Fruit fly (Drosophila melanogaster) whole organism, pupa: ENCODE measurements around the gene CG12239.

Experiments
- Snoo ChIP-seq: fragments of 200-800 bp; sonication (Bioruptor generic); optimal IDR thresholded peaks from 3 replicates; lab custom pipeline; 2017; ENCODE audit warnings: missing biosample characterization, mild to moderate bottlenecking, missing genetic modification characterization, inconsistent platforms
- rn ChIP-seq: fragments of 200-800 bp; sonication (Bioruptor generic); IDR thresholded peaks from 2 replicates; pipeline ENCODE4 v1.3.6; 2022; ENCODE audit warnings: missing biosample characterization, missing genetic modification characterization

- TF ChIP-seq rn (GFP tag; lab: Robert Waterston, UW) (no peak), Snoo (tag; lab: Kevin White, UChicago) (no peak)
These were observed 23.2 kb upstream of the CG12239 start for dm6 chrX:5768602-5769251.
